Worm (Caenorhabditis elegans) whole organism, L1 larva: Measurements from ENCODE around the gene zip-3.
"Not testable (repeated sequence)": the region's sequence is repeated elsewhere in the genome, so short reads cannot be mapped to it uniquely, and the experiment has no call there.

Experiments used
- dpl-1 ChIP-seq, 3 experiments: fragments of 150-350 bp in 2 of 3; sonication (generic microtip) in 1 of 3; optimal IDR thresholded peaks; 2 replicates each; lab custom pipeline; 2014 to 2017; ENCODE audit warnings: missing biosample characterization in 3 of 3, missing genetic modification characterization in 3 of 3, missing genetic modification reagents in 3 of 3
- mep-1 ChIP-seq: fragments of 150-350 bp; optimal IDR thresholded peaks from 2 replicates; lab custom pipeline; 2014; ENCODE audit warnings: missing biosample characterization, missing genetic modification characterization
- nhr-47 ChIP-seq: sonication (generic microtip); optimal IDR thresholded peaks from 2 replicates; lab custom pipeline; 2016; ENCODE audit warnings: mild to moderate bottlenecking, missing genetic modification characterization, moderate library complexity, missing compliant biosample characterization

ce11 chrII:14000044-14000443 lies 42.8 kb upstream of the zip-3 start, which contains the start of gene F01D5.3:
- TF ChIP-seq mep-1 (tag; lab: Kevin White, UChicago); nhr-47; dpl-1 (GFP tag; optimal IDR thresholded peaks at IDR 0.05; lab: Kevin White, UChicago): not testable (repeated sequence)
